Worm (Caenorhabditis elegans): ENCODE results near the gene grd-6.

grd-6 gene

DNA sequence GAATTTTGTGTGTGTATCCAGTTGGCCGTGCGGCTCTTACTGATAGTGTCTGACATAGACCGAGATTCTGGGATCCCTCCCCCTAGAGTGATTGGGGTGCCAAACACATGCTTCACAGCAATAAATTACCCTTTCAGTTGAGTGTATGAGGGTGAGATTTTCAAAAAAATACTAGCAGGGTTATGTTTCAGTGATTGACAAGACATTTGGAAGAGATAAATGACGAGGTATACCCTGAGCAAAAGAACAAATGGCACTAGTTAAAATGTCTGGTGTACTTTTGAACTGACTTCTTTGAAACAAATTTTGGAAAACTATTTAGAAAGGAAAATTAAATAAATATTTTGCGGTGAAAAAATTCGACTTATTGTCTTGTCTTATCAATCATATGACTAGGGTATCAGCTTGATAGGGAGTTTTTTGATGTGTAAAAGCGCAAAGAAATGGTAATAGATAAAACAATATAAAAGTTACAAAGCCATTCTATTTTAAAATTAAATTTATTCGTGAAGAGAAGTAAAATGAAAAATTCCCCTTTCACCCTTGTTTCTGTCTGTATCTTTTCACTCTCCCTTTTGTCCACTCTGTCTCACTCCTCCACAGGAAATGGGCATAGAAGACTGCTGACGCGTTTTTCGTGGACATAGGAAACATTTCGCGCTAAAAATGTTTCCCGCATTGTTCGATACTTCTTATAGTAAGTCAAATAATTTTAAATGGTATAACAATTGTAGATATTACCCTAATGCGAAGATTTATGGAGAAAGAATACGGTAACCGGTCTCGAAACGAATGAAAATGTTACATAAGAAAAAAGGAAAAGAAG is 21.7 kb downstream of the grd-6 start, which contains the start of gene glo-4 (continued):
- TF ChIP-seq F13H6.1 (tag; optimal IDR thresholded peaks at IDR 0.05) (peak; percentile 80), unc-62 (GFP tag; optimal IDR thresholded peaks at IDR 0.05) (no peak), lin-11 (tag; optimal IDR thresholded peaks at IDR 0.05) (no peak), sma-9 (GFP tag; optimal IDR thresholded peaks at IDR 0.05) (peak; percentile 91), sma-9 (tag; optimal IDR thresholded peaks at IDR 0.05) (no peak), mbf-1 (tag; optimal IDR thresholded peaks at IDR 0.05) (no peak), C34F6.9 (tag; optimal IDR thresholded peaks at IDR 0.05) (peak; percentile 91), nhr-25 (tag; optimal IDR thresholded peaks at IDR 0.05) (no peak), aly-2 (tag; optimal IDR thresholded peaks at IDR 0.05) (no peak), R02D3.7 (tag; optimal IDR thresholded peaks at IDR 0.05) (no peak), lsy-2 (tag; optimal IDR thresholded peaks at IDR 0.05) (peak; percentile 72 to 91), elt-3 (tag; optimal IDR thresholded peaks at IDR 0.05) (no peak), nhr-6 (tag; optimal IDR thresholded peaks at IDR 0.05) (peak; percentile 81), skn-1 (tag; optimal IDR thresholded peaks at IDR 0.05) (no peak), mdl-1 (tag; optimal IDR thresholded peaks at IDR 0.05) (no peak), ama-1 (optimal IDR thresholded peaks at IDR 0.05) (peak; percentile 55)

DNA sequence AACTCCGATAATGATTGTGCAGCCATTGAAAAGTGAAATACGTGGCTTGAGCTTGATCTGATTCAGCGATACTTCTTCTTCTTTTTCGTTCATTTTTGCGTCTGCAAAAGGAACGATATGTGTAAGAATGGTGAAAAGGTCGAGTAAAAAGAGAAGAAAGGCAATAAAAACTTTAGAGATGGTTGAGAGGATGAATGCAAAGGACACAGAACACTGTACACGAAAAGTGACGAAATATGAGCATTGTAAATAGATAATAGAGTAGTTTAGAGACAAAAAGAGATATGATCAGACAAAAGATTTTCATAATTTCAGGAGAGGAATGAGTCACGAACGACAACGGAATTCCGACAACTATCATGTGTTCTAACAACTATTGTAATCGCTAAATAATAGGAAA is 24.6 kb downstream of the grd-6 start, which contains the start of gene aat-2:
Gene aat-2 (minus strand): TSS at position 101 of the 400 bp plus-strand sequence.
- TF ChIP-seq C34F6.9 (tag; optimal IDR thresholded peaks at IDR 0.05) (no peak), lin-13 (GFP tag; optimal IDR thresholded peaks at IDR 0.05) (no peak), unc-62 (GFP tag; optimal IDR thresholded peaks at IDR 0.05) (no peak), mab-5 (tag; optimal IDR thresholded peaks at IDR 0.05) (no peak), nhr-77 (tag; optimal IDR thresholded peaks at IDR 0.05) (no peak), peb-1 (tag; optimal IDR thresholded peaks at IDR 0.05) (no peak), nhr-12 (tag; optimal IDR thresholded peaks at IDR 0.05) (no peak), ztf-4 (tag; optimal IDR thresholded peaks at IDR 0.05) (no peak), sma-3 (GFP tag; optimal IDR thresholded peaks at IDR 0.05) (no peak), dmd-4 (tag; optimal IDR thresholded peaks at IDR 0.05) (no peak), lsy-2 (tag; optimal IDR thresholded peaks at IDR 0.05) (no peak), gmeb-1 (tag; optimal IDR thresholded peaks at IDR 0.05) (no peak), mbf-1 (tag; optimal IDR thresholded peaks at IDR 0.05) (no peak), F13H6.1 (tag; optimal IDR thresholded peaks at IDR 0.05) (no peak)

DNA sequence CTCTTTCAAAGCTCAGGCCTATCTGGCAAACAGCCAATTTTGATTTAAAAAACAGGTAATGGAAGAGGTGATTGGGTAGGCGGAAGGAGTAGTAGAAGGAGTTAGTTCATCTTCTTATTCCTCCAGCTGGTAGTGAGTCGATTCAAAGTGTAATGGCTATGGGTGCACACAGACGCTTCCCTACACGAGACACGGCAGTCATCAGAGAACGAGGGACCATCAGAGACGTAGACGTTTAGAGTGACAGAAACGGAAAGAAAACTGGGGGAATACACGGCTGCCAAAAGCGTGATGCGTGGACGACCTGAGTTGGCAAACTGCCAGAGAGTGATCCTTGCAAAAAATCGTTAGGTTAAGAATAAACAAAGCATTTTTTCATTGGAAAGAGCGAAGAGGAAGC is 25.8 kb downstream of the grd-6 start:
- peak; percentile 53 for TF ChIP-seq C34F6.9 (tag; optimal IDR thresholded peaks at IDR 0.05)
- TF ChIP-seq R02D3.7 (tag; optimal IDR thresholded peaks at IDR 0.05) = no peak
- TF ChIP-seq mdl-1 (tag; optimal IDR thresholded peaks at IDR 0.05) = peak in 1 of 2 experiments; percentile 25
- no peak for TF ChIP-seq aly-2 (tag; optimal IDR thresholded peaks at IDR 0.05)
- peak; percentile 60 for TF ChIP-seq unc-55 (GFP tag; optimal IDR thresholded peaks at IDR 0.05)
- TF ChIP-seq blmp-1 (tag; optimal IDR thresholded peaks at IDR 0.05; ENCODE audit: insufficient read depth) = no peak
- peak; percentile 74 for TF ChIP-seq sma-9 (GFP tag; optimal IDR thresholded peaks at IDR 0.05)
- no peak for TF ChIP-seq sma-9 (tag; optimal IDR thresholded peaks at IDR 0.05)
- no peak for TF ChIP-seq egl-27 (tag; optimal IDR thresholded peaks at IDR 0.05)
- TF ChIP-seq F13H6.1 (tag; optimal IDR thresholded peaks at IDR 0.05) = peak; percentile 34
- peak; percentile 75 for TF ChIP-seq nhr-129 (tag; optimal IDR thresholded peaks at IDR 0.05)
- peak in 1 of 2 experiments; percentile 30 for TF ChIP-seq lsy-2 (tag; optimal IDR thresholded peaks at IDR 0.05)

DNA sequence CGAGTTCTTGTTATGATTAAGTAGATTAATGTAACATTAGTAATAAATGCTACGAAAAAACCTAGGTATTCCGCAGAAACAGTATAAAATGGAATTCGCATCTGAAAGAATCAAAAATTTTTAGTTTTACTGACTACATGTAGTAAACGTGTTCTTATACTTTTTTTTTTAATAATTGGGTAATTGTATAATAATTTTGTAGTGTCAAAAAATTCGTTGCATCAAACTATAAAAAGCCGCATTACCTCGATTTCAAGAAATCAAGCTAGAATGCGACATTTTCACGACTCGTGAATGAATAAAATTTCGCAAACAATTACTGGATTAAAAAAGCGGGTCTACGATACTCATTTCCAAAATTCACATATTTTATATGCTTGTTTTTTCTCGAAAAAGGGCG is 27.5 kb downstream of the grd-6 start, which contains the start of gene str-94:
Gene str-94 (minus strand): TSS at position 101 of the 400 bp plus-strand sequence.
- TF ChIP-seq lin-13 (GFP tag; optimal IDR thresholded peaks at IDR 0.05) (no peak), ztf-4 (tag; optimal IDR thresholded peaks at IDR 0.05) (no peak), nhr-10 (tag; optimal IDR thresholded peaks at IDR 0.05) (no peak), skn-1 (tag; optimal IDR thresholded peaks at IDR 0.05) (no peak), ztf-11 (tag; optimal IDR thresholded peaks at IDR 0.05) (no peak), nhr-23 (tag; optimal IDR thresholded peaks at IDR 0.05) (no peak), nhr-21 (tag; optimal IDR thresholded peaks at IDR 0.05) (no peak), aly-2 (tag; optimal IDR thresholded peaks at IDR 0.05) (no peak), unc-39 (tag; optimal IDR thresholded peaks at IDR 0.05) (no peak), mdl-1 (tag; optimal IDR thresholded peaks at IDR 0.05) (no peak), egl-27 (tag; optimal IDR thresholded peaks at IDR 0.05) (no peak), unc-62 (GFP tag; optimal IDR thresholded peaks at IDR 0.05) (no peak), sma-3 (GFP tag; optimal IDR thresholded peaks at IDR 0.05) (no peak), sem-4 (tag; optimal IDR thresholded peaks at IDR 0.05) (no peak), nhr-129 (tag; optimal IDR thresholded peaks at IDR 0.05) (no peak), elt-1 (tag; optimal IDR thresholded peaks at IDR 0.05) (no peak), nhr-77 (tag; optimal IDR thresholded peaks at IDR 0.05) (no peak), zag-1 (tag; optimal IDR thresholded peaks at IDR 0.05) (no peak), lin-39 (tag; optimal IDR thresholded peaks at IDR 0.05) (no peak), unc-55 (GFP tag; optimal IDR thresholded peaks at IDR 0.05) (no peak)

Measured in whole organism, L2 larva.